Fruit fly (Drosophila melanogaster) whole organism, embryonic: ENCODE data around the gene CG14043.

ENCODE experiments used
- Atf3 ChIP-seq: fragments of 200-800 bp; sonication (Bioruptor generic); optimal IDR thresholded peaks from 3 replicates; lab custom pipeline; 2016; ENCODE audit warnings: missing biosample characterization, missing genetic modification characterization
- B-H1 ChIP-seq: fragments of 200-800 bp; sonication (Bioruptor generic); IDR thresholded peaks from 3 replicates; pipeline ENCODE4 v1.3.6; 2022; ENCODE audit warnings: missing biosample characterization, missing genetic modification characterization
- Blimp-1 ChIP-seq: fragments of 200-800 bp; sonication (Bioruptor generic); optimal IDR thresholded peaks from 3 replicates; lab custom pipeline; 2018; ENCODE audit warnings: missing biosample characterization, missing genetic modification characterization, mild to moderate bottlenecking, moderate library complexity, missing genetic modification reagents
- CG10147 ChIP-seq: fragments of 200-800 bp; sonication (Bioruptor generic); optimal IDR thresholded peaks from 2 replicates; lab custom pipeline; 2019; ENCODE audit warnings: missing biosample characterization, mild to moderate bottlenecking, missing genetic modification characterization, moderate library complexity
- CG1024 ChIP-seq: fragments of 200-800 bp; sonication (Bioruptor generic); IDR thresholded peaks from 2 replicates; pipeline ENCODE4 v1.3.6; 2022; ENCODE audit warnings: missing biosample characterization, missing genetic modification characterization
- CG10462 ChIP-seq: fragments of 200-800 bp; sonication (Bioruptor generic); optimal IDR thresholded peaks from 2 replicates; lab custom pipeline; 2016; ENCODE audit warnings: missing biosample characterization, missing genetic modification characterization
- CG10565 ChIP-seq: fragments of 200-800 bp; sonication (Bioruptor generic); optimal IDR thresholded peaks from 3 replicates; lab custom pipeline; 2016; ENCODE audit warnings: missing biosample characterization, mild to moderate bottlenecking, missing genetic modification characterization
- CG10959 ChIP-seq: fragments of 200-800 bp; sonication (Bioruptor generic); IDR thresholded peaks from 2 replicates; pipeline ENCODE4 v1.3.6; 2022; ENCODE audit warnings: missing biosample characterization, missing genetic modification characterization
- CG14441 ChIP-seq: fragments of 200-800 bp; sonication (Bioruptor generic); IDR thresholded peaks from 2 replicates; pipeline ENCODE4 v1.3.6; 2022; ENCODE audit warnings: missing biosample characterization, missing genetic modification characterization
- CG14710 ChIP-seq: fragments of 200-800 bp; sonication (Bioruptor generic); optimal IDR thresholded peaks from 3 replicates; lab custom pipeline; 2019; ENCODE audit warnings: missing biosample characterization, mild to moderate bottlenecking, missing genetic modification characterization, moderate library complexity
- CG14860 ChIP-seq: fragments of 200-800 bp; sonication (Bioruptor generic); IDR thresholded peaks from 3 replicates; pipeline ENCODE4 v1.3.6; 2022; ENCODE audit warnings: missing biosample characterization, missing genetic modification characterization; ENCODE audit not compliant: partially characterized antibody
- CG15073 ChIP-seq: fragments of 200-800 bp; sonication (Bioruptor generic); optimal IDR thresholded peaks from 2 replicates; lab custom pipeline; 2016; ENCODE audit warnings: missing biosample characterization, missing genetic modification characterization
- CG16813 ChIP-seq: fragments of 200-800 bp; sonication (Bioruptor generic); IDR thresholded peaks from 3 replicates; pipeline ENCODE4 v1.3.6; 2022; ENCODE audit warnings: missing biosample characterization, missing genetic modification characterization; ENCODE audit not compliant: partially characterized antibody
- CG17186 ChIP-seq: fragments of 200-800 bp; sonication (Bioruptor generic); optimal IDR thresholded peaks from 3 replicates; lab custom pipeline; 2017; ENCODE audit warnings: missing biosample characterization, missing genetic modification reagents, missing genetic modification characterization
- CG31365 ChIP-seq: fragments of 200-800 bp; sonication (Bioruptor generic); optimal IDR thresholded peaks from 2 replicates; lab custom pipeline; 2018; ENCODE audit warnings: missing biosample characterization, mild to moderate bottlenecking, missing genetic modification characterization
- CG34422 ChIP-seq: fragments of 200-800 bp; sonication (Bioruptor generic); IDR thresholded peaks from 3 replicates; pipeline ENCODE4 v1.3.6; 2022; ENCODE audit warnings: missing biosample characterization, missing genetic modification characterization
- CG3995 ChIP-seq: fragments of 200-800 bp; sonication (Bioruptor generic); optimal IDR thresholded peaks from 3 replicates; lab custom pipeline; 2016; ENCODE audit warnings: missing biosample characterization, missing genetic modification characterization
- CG42726 ChIP-seq: fragments of 200-800 bp; sonication (Bioruptor generic); IDR thresholded peaks from 2 replicates; pipeline ENCODE4 v1.3.6; 2022; ENCODE audit warnings: missing biosample characterization, missing genetic modification characterization; ENCODE audit not compliant: partially characterized antibody
- CG5245 ChIP-seq: fragments of 200-800 bp; sonication (Bioruptor generic); optimal IDR thresholded peaks from 3 replicates; lab custom pipeline; 2016; ENCODE audit warnings: missing biosample characterization, missing genetic modification characterization
- CG6175 ChIP-seq: fragments of 200-800 bp; sonication (Bioruptor generic); IDR thresholded peaks from 3 replicates; pipeline ENCODE4 v1.3.6; 2022; ENCODE audit warnings: missing biosample characterization, missing genetic modification characterization
- CG6854 ChIP-seq: fragments of 200-800 bp; sonication (Bioruptor generic); optimal IDR thresholded peaks from 3 replicates; lab custom pipeline; 2017; ENCODE audit warnings: missing biosample characterization, mild to moderate bottlenecking, missing genetic modification characterization
- CG8281 ChIP-seq: fragments of 200-800 bp; sonication (Bioruptor generic); optimal IDR thresholded peaks from 2 replicates; lab custom pipeline; 2018; ENCODE audit warnings: missing biosample characterization, mild to moderate bottlenecking, missing genetic modification characterization, moderate library complexity
- CG9727 ChIP-seq: fragments of 200-800 bp; sonication (Bioruptor generic); optimal IDR thresholded peaks from 3 replicates; lab custom pipeline; 2017; ENCODE audit warnings: missing biosample characterization, mild to moderate bottlenecking, missing genetic modification characterization
- Dll ChIP-seq: fragments of 200-800 bp; sonication (Bioruptor generic); IDR thresholded peaks from 4 replicates; pipeline ENCODE4 v1.3.6; 2022; ENCODE audit warnings: missing biosample characterization, missing genetic modification characterization; ENCODE audit not compliant: partially characterized antibody
- Doc3 ChIP-seq: fragments of 200-800 bp; sonication (Bioruptor generic); IDR thresholded peaks from 3 replicates; pipeline ENCODE4 v1.3.6; 2022; ENCODE audit warnings: missing biosample characterization, missing genetic modification characterization; ENCODE audit not compliant: partially characterized antibody
- Dref ChIP-seq: fragments of 200-800 bp; sonication (Bioruptor generic); IDR thresholded peaks from 2 replicates; pipeline ENCODE4 v1.3.6; 2022; ENCODE audit warnings: missing biosample characterization, missing genetic modification characterization
- Hsf ChIP-seq: fragments of 200-800 bp; sonication (Bioruptor generic); optimal IDR thresholded peaks from 3 replicates; lab custom pipeline; 2016; ENCODE audit warnings: missing biosample characterization, missing genetic modification characterization
- Mad ChIP-seq: fragments of 200-800 bp; sonication (Bioruptor generic); optimal IDR thresholded peaks from 2 replicates; lab custom pipeline; 2016; ENCODE audit warnings: missing biosample characterization, missing genetic modification characterization
- Meics ChIP-seq: fragments of 200-800 bp; sonication (Bioruptor generic); optimal IDR thresholded peaks from 2 replicates; lab custom pipeline; 2017; ENCODE audit warnings: missing biosample characterization, mild to moderate bottlenecking, missing genetic modification characterization
- Myb ChIP-seq: fragments of 200-800 bp; sonication (Bioruptor generic); optimal IDR thresholded peaks from 2 replicates; lab custom pipeline; 2016; ENCODE audit warnings: missing biosample characterization, missing genetic modification characterization
- Nf-YA ChIP-seq: fragments of 200-800 bp; sonication (Bioruptor generic); IDR thresholded peaks from 2 replicates; pipeline ENCODE4 v1.3.6; 2022; ENCODE audit warnings: missing biosample characterization, missing genetic modification characterization
- Nf-YC ChIP-seq: fragments of 200-800 bp; optimal IDR thresholded peaks from 3 replicates; lab custom pipeline; 2019; ENCODE audit warnings: missing biosample characterization, mild to moderate bottlenecking, missing genetic modification characterization, moderate library complexity
- Sox100B ChIP-seq: fragments of 200-800 bp; sonication (Bioruptor generic); optimal IDR thresholded peaks from 3 replicates; lab custom pipeline; 2018; ENCODE audit warnings: missing biosample characterization, mild to moderate bottlenecking, missing genetic modification characterization
- br ChIP-seq: fragments of >200 bp; optimal IDR thresholded peaks from 2 replicates; lab custom pipeline; 2017
- caup ChIP-seq: fragments of 200-800 bp; sonication (Bioruptor generic); optimal IDR thresholded peaks from 3 replicates; lab custom pipeline; 2017; ENCODE audit warnings: missing biosample characterization, mild to moderate bottlenecking, missing genetic modification characterization, moderate library complexity; ENCODE audit not compliant: severe bottlenecking
- da ChIP-seq: fragments of 200-800 bp; sonication (Bioruptor generic); optimal IDR thresholded peaks from 2 replicates; lab custom pipeline; 2016; ENCODE audit warnings: missing biosample characterization, missing genetic modification characterization
- disco-r ChIP-seq: fragments of 200-800 bp; sonication (Bioruptor generic); optimal IDR thresholded peaks from 2 replicates; lab custom pipeline; 2016; ENCODE audit warnings: missing biosample characterization, missing genetic modification characterization
- fu2 ChIP-seq: fragments of 200-800 bp; sonication (Bioruptor generic); optimal IDR thresholded peaks from 2 replicates; lab custom pipeline; 2016; ENCODE audit warnings: missing biosample characterization, missing genetic modification characterization
- hb ChIP-seq: fragments of 200-800 bp; sonication (Bioruptor generic); IDR thresholded peaks from 3 replicates; pipeline ENCODE4 v1.3.6; 2022; ENCODE audit warnings: missing biosample characterization, missing genetic modification characterization; ENCODE audit not compliant: partially characterized antibody
- ind ChIP-seq: fragments of 200-800 bp; sonication (Bioruptor generic); optimal IDR thresholded peaks from 3 replicates; lab custom pipeline; 2016; ENCODE audit warnings: missing biosample characterization, missing genetic modification characterization
- inv ChIP-seq: fragments of 200-800 bp; sonication (Bioruptor generic); IDR thresholded peaks from 2 replicates; pipeline ENCODE4 v1.3.6; 2022; ENCODE audit warnings: missing biosample characterization, missing genetic modification characterization; ENCODE audit not compliant: partially characterized antibody
- jumu ChIP-seq: fragments of 200-800 bp; sonication (Bioruptor generic); optimal IDR thresholded peaks from 3 replicates; lab custom pipeline; 2016; ENCODE audit warnings: missing biosample characterization, missing genetic modification characterization
- maf-S ChIP-seq: fragments of 200-800 bp; sonication (Bioruptor generic); optimal IDR thresholded peaks from 2 replicates; lab custom pipeline; 2016; ENCODE audit warnings: missing biosample characterization, missing genetic modification characterization
- mam ChIP-seq: fragments of 200-800 bp; sonication (Bioruptor generic); optimal IDR thresholded peaks from 3 replicates; lab custom pipeline; 2016; ENCODE audit warnings: missing biosample characterization, missing genetic modification characterization
- nau ChIP-seq: fragments of 200-800 bp; sonication (Bioruptor generic); optimal IDR thresholded peaks from 3 replicates; lab custom pipeline; 2017; ENCODE audit warnings: missing biosample characterization, mild to moderate bottlenecking, missing genetic modification characterization, missing genetic modification reagents
- pfk ChIP-seq: fragments of 200-800 bp; sonication (Bioruptor generic); optimal IDR thresholded peaks from 2 replicates; lab custom pipeline; 2018; ENCODE audit warnings: missing biosample characterization, mild to moderate bottlenecking, missing genetic modification characterization, moderate library complexity
- psq ChIP-seq: fragments of 200-800 bp; sonication (Bioruptor generic); optimal IDR thresholded peaks from 2 replicates; lab custom pipeline; 2017; ENCODE audit warnings: missing biosample characterization, missing genetic modification characterization
- ro ChIP-seq: fragments of 200-800 bp; sonication (Bioruptor generic); IDR thresholded peaks from 2 replicates; pipeline ENCODE4 v1.3.6; 2022; ENCODE audit warnings: missing biosample characterization, missing genetic modification characterization
- sd ChIP-seq: fragments of 200-800 bp; sonication (Bioruptor generic); optimal IDR thresholded peaks from 3 replicates; lab custom pipeline; 2018; ENCODE audit warnings: missing biosample characterization, mild to moderate bottlenecking, missing genetic modification characterization, moderate library complexity
- zf30C ChIP-seq: fragments of 200-800 bp; sonication (Bioruptor generic); optimal IDR thresholded peaks from 3 replicates; lab custom pipeline; 2018; ENCODE audit warnings: missing biosample characterization, mild to moderate bottlenecking, missing genetic modification characterization

The CG14043 gene

dm6 chr2L:5009306-5010030 lies 38.0 kb downstream of the CG14043 start, which contains the start of gene Rtnl1 (continued):
- TF ChIP-seq Hsf (GFP tag; lab: Kevin White, UChicago) (peak; percentile 31), hb (GFP tag; lab: Robert Waterston, UW) (peak; percentile 79), CG6175 (0 out of 3 replicates have a peak, but pooled peaks have one; percentile 7), CG8281 (tag; lab: Kevin White, UChicago) (no peak), CG42726 (GFP tag; lab: Robert Waterston, UW) (peak; percentile 95), Nf-YC (tag; lab: Kevin White, UChicago) (peak; percentile 65), jumu (GFP tag; lab: Kevin White, UChicago) (peak; percentile 72), pfk (GFP tag; lab: Kevin White, UChicago) (no peak), da (GFP tag; lab: Kevin White, UChicago) (no peak), CG14441 (no peak), CG14710 (tag; lab: Kevin White, UChicago) (peak; percentile 68), ro (GFP tag; lab: Robert Waterston, UW) (no peak), Doc3 (GFP tag; lab: Robert Waterston, UW) (peak; percentile 80), CG3995 (GFP tag; lab: Kevin White, UChicago) (peak; percentile 33), mam (GFP tag; lab: Kevin White, UChicago) (peak; percentile 32), psq (GFP tag; lab: Kevin White, UChicago) (no peak), Dref (GFP tag; lab: Robert Waterston, UW) (peak; percentile 69), CG6854 (GFP tag; lab: Kevin White, UChicago) (no peak), Sox100B (no peak), Meics (no peak), zf30C (GFP tag; lab: Kevin White, UChicago) (no peak), Mad (GFP tag; lab: Kevin White, UChicago) (peak; percentile 35), CG34422 (GFP tag; lab: Robert Waterston, UW) (peak; percentile 49; the same call in 2 of the 3 replicates), ind (GFP tag; lab: Kevin White, UChicago) (peak; percentile 11), fu2 (no peak), CG10959 (no peak), B-H1 (GFP tag; lab: Robert Waterston, UW) (no peak), br (no peak), CG10147 (GFP tag; lab: Kevin White, UChicago) (peak; percentile 27), CG9727 (peak; percentile 25), CG14860 (GFP tag; lab: Robert Waterston, UW) (peak; percentile 79), CG10462 (GFP tag; lab: Kevin White, UChicago) (no peak), CG17186 (peak; percentile 59), CG16813 (GFP tag; lab: Robert Waterston, UW) (peak; percentile 93), Dll (GFP tag; lab: Robert Waterston, UW) (peak; percentile 91), disco-r (GFP tag; lab: Kevin White, UChicago) (no peak), CG1024 (GFP tag; lab: Robert Waterston, UW) (no peak), Nf-YA (GFP tag; lab: Robert Waterston, UW) (no peak), sd (tag; lab: Kevin White, UChicago) (peak; percentile 88), inv (peak; percentile 85), Atf3 (GFP tag; lab: Kevin White, UChicago) (no peak), CG10565 (GFP tag; lab: Kevin White, UChicago) (no peak), caup (GFP tag; lab: Kevin White, UChicago) (peak; percentile 8), CG5245 (GFP tag; lab: Kevin White, UChicago) (no peak), nau (no peak), maf-S (peak; percentile 2), CG31365 (tag; lab: Kevin White, UChicago) (peak; percentile 47), CG15073 (GFP tag; lab: Kevin White, UChicago) (no peak), Blimp-1 (no peak), Myb (peak; percentile 87)
